Fruit fly (Drosophila melanogaster): ENCODE results near the gene CG14275.

The CG14275 gene

DNA sequence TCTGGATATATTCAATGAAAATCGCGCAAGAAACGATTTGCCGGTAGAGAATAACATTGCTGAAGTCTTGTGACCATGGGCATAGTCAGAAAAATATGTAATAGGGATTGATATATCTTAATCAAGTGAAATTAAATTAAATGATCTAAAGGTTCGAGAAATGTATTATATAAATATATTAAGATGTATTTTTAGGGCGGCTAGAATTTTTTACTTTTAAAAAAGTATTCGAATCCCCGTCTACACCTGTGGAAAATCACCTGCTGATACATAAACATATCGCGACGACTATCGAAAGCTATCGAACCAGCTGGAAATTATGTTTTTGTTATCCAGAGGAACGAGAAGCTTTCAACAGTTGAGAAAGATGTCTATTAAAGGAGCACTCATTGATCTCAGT, 49.5 kb downstream of the CG14275 start, which contains the start of the genes CG13390 and CG17294 (continued):
- TF ChIP-seq eve (GFP tag; optimal IDR thresholded peaks at IDR 0.05) (no peak), gsb (GFP tag; IDR thresholded peaks at IDR 0.05) (peak; percentile 99), CG11456 (GFP tag; IDR thresholded peaks at IDR 0.05) (peak; percentile 99), Atf3 (GFP tag; optimal IDR thresholded peaks at IDR 0.05) (peak; percentile 92), HLH54F (GFP tag; optimal IDR thresholded peaks at IDR 0.05) (peak; percentile 95), mam (GFP tag; optimal IDR thresholded peaks at IDR 0.05) (peak; percentile 97), tll (GFP tag; optimal IDR thresholded peaks at IDR 0.05) (peak in 1 of 2 experiments; percentile 84), shn (GFP tag; optimal IDR thresholded peaks at IDR 0.05) (peak; percentile 77), MTF-1 (GFP tag; optimal IDR thresholded peaks at IDR 0.05; ENCODE audit: borderline replicate concordance) (peak; percentile 99), MBD-R2 (GFP tag; IDR thresholded peaks at IDR 0.05) (peak; percentile 100), Xbp1 (GFP tag; optimal IDR thresholded peaks at IDR 0.05) (peak; percentile 100), CG15601 (tag; optimal IDR thresholded peaks at IDR 0.05) (peak; percentile 99), ci (GFP tag; IDR thresholded peaks at IDR 0.05) (peak; percentile 100), CG2129 (GFP tag; IDR thresholded peaks at IDR 0.05; ENCODE audit: partially characterized antibody) (peak; percentile 51; the same call in 1 of the 2 replicates), CG10431 (GFP tag; optimal IDR thresholded peaks at IDR 0.05) (peak; percentile 97), H2.0 (GFP tag; IDR thresholded peaks at IDR 0.05) (peak; percentile 99), zen (tag; optimal IDR thresholded peaks at IDR 0.05) (peak; percentile 99), Atf6 (GFP tag; IDR thresholded peaks at IDR 0.05) (peak; percentile 100), CG7556 (GFP tag; optimal IDR thresholded peaks at IDR 0.05) (peak; percentile 99), ATbp (GFP tag; optimal IDR thresholded peaks at IDR 0.05) (peak; percentile 98), YL-1 (GFP tag; optimal IDR thresholded peaks at IDR 0.05) (peak; percentile 99), az2 (GFP tag; optimal IDR thresholded peaks at IDR 0.05) (peak; percentile 99), Gsc (GFP tag; IDR thresholded peaks at IDR 0.05) (peak; percentile 98), Lpt (GFP tag; optimal IDR thresholded peaks at IDR 0.05) (no peak), CG18262 (tag; optimal IDR thresholded peaks at IDR 0.05) (peak; percentile 100), CG3726 (GFP tag; IDR thresholded peaks at IDR 0.05) (peak; percentile 99), wor (GFP tag; IDR thresholded peaks at IDR 0.05) (peak; percentile 99), inv (GFP tag; IDR thresholded peaks at IDR 0.05; ENCODE audit: partially characterized antibody) (peak; percentile 71; the same call in 1 of the 2 replicates), CG9797 (GFP tag; optimal IDR thresholded peaks at IDR 0.05) (peak; percentile 65), GATAe (GFP tag; conservative IDR thresholded peaks at IDR 0.05) (peak; percentile 99), dmrt99B (tag; optimal IDR thresholded peaks at IDR 0.05) (peak; percentile 100), Mes4 (GFP tag; optimal IDR thresholded peaks at IDR 0.05) (peak; percentile 84), CG4404 (GFP tag; IDR thresholded peaks at IDR 0.05) (peak; percentile 99), CG7928 (GFP tag; optimal IDR thresholded peaks at IDR 0.05) (peak; percentile 87), gt (GFP tag; IDR thresholded peaks at IDR 0.05) (peak; percentile 99), usp (GFP tag; optimal IDR thresholded peaks at IDR 0.05) (no peak), lola (GFP tag; optimal IDR thresholded peaks at IDR 0.05) (peak in 1 of 3 experiments; percentile 99), sens (GFP tag) (peak; percentile 99), CG30020 (tag; optimal IDR thresholded peaks at IDR 0.05) (peak; percentile 93), ara (GFP tag; IDR thresholded peaks at IDR 0.05) (peak; percentile 99), CG4282 (GFP tag; optimal IDR thresholded peaks at IDR 0.05) (peak; percentile 81), Med (GFP tag) (peak; percentile 99), CG5180 (GFP tag; optimal IDR thresholded peaks at IDR 0.05) (peak; percentile 94), Oaz (GFP tag; IDR thresholded peaks at IDR 0.05) (peak; percentile 99), CG5953 (GFP tag; IDR thresholded peaks at IDR 0.05) (peak; percentile 99), CG13424 (tag; optimal IDR thresholded peaks at IDR 0.05) (peak; percentile 100), CG6854 (GFP tag; optimal IDR thresholded peaks at IDR 0.05) (peak; percentile 100), Fer1 (GFP tag; optimal IDR thresholded peaks at IDR 0.05) (peak; percentile 100), nmo (GFP tag; optimal IDR thresholded peaks at IDR 0.05) (peak; percentile 100), Dref (GFP tag; IDR thresholded peaks at IDR 0.05) (peak; percentile 65), Drgx (GFP tag; IDR thresholded peaks at IDR 0.05) (peak; percentile 100)

All from whole organism, embryonic.